Worm (Caenorhabditis elegans) whole organism, L2 larva: Measurements from ENCODE around the gene sdz-19.

Experiments
- ZK546.5 ChIP-seq: sonication (generic microtip); optimal IDR thresholded peaks from 2 replicates; lab custom pipeline; 2017; ENCODE audit warnings: missing biosample characterization, missing genetic modification characterization
- ceh-82 ChIP-seq: fragments of 150-350 bp; optimal IDR thresholded peaks from 2 replicates; lab custom pipeline; 2014; ENCODE audit warnings: missing biosample characterization, missing genetic modification characterization
- crh-2 ChIP-seq: sonication (generic microtip); optimal IDR thresholded peaks from 2 replicates; lab custom pipeline; 2017; ENCODE audit warnings: missing biosample characterization, missing genetic modification characterization
- egl-27 ChIP-seq: sonication (generic microtip); optimal IDR thresholded peaks from 3 replicates; lab custom pipeline; 2017; ENCODE audit warnings: missing biosample characterization, missing genetic modification reagents, missing genetic modification characterization
- fos-1 ChIP-seq: fragments of 150-350 bp; optimal IDR thresholded peaks from 2 replicates; lab custom pipeline; 2014; ENCODE audit warnings: missing biosample characterization, missing genetic modification characterization
- lin-11 ChIP-seq: fragments of 150-350 bp; sonication (generic microtip); optimal IDR thresholded peaks from 2 replicates; lab custom pipeline; 2014; ENCODE audit warnings: missing biosample characterization, missing genetic modification characterization, inconsistent platforms, mixed read lengths
- nhr-23 ChIP-seq: fragments of 150-350 bp; optimal IDR thresholded peaks from 2 replicates; lab custom pipeline; 2014; ENCODE audit warnings: missing biosample characterization, missing genetic modification reagents, missing genetic modification characterization
- nhr-237 ChIP-seq: fragments of 150-350 bp; optimal IDR thresholded peaks from 2 replicates; lab custom pipeline; 2014; ENCODE audit warnings: missing biosample characterization, missing genetic modification characterization
- nhr-77 ChIP-seq: fragments of 150-350 bp; optimal IDR thresholded peaks from 2 replicates; lab custom pipeline; 2014; ENCODE audit warnings: missing biosample characterization, missing genetic modification characterization
- peb-1 ChIP-seq: fragments of 150-350 bp; optimal IDR thresholded peaks from 2 replicates; lab custom pipeline; 2014; ENCODE audit warnings: missing biosample characterization, missing genetic modification characterization
- sem-4 ChIP-seq: fragments of 150-350 bp; optimal IDR thresholded peaks from 2 replicates; lab custom pipeline; 2014; ENCODE audit warnings: missing biosample characterization, missing genetic modification reagents, missing genetic modification characterization
- skn-1 ChIP-seq: sonication (generic microtip); optimal IDR thresholded peaks from 2 replicates; lab custom pipeline; 2017; ENCODE audit warnings: missing biosample characterization, missing genetic modification characterization
- unc-39 ChIP-seq: fragments of 150-350 bp; optimal IDR thresholded peaks from 2 replicates; lab custom pipeline; 2014; ENCODE audit warnings: missing biosample characterization, missing genetic modification characterization
- unc-55 ChIP-seq: fragments of 150-350 bp; sonication (generic microtip); optimal IDR thresholded peaks from 3 replicates; lab custom pipeline; 2014; ENCODE audit warnings: missing biosample characterization, missing genetic modification reagents, missing genetic modification characterization

ce11 chrX:12516482-12516826, 13.3 kb upstream of the sdz-19 start:
- TF ChIP-seq nhr-77 (no peak), crh-2 (peak; percentile 26), ceh-82 (tag; lab: Kevin White, UChicago) (no peak), egl-27 (tag; lab: Kevin White, UChicago) (no peak), unc-55 (GFP tag; lab: Kevin White, UChicago) (no peak), fos-1 (tag; lab: Kevin White, UChicago) (no peak), unc-39 (tag; lab: Kevin White, UChicago) (no peak), nhr-237 (no peak), skn-1 (no peak), sem-4 (tag; lab: Kevin White, UChicago) (no peak), lin-11 (tag; lab: Kevin White, UChicago) (no peak), peb-1 (tag; lab: Kevin White, UChicago) (no peak), nhr-23 (tag; lab: Kevin White, UChicago) (no peak), ZK546.5 (tag; lab: Kevin White, UChicago) (no peak)
